Fruit fly (Drosophila melanogaster) Kc167 (cell line): ENCODE data around the gene Smr.

Experiments used
- Myc ChIP-seq: fragments of >200 bp; optimal IDR thresholded peaks from 2 replicates; lab custom pipeline; 2017; ENCODE audit warnings: missing external identifiers
- Sin3A ChIP-seq: fragments of >200 bp; optimal IDR thresholded peaks from 2 replicates; lab custom pipeline; 2018; ENCODE audit warnings: missing external identifiers
- h ChIP-seq: fragments of >200 bp; optimal IDR thresholded peaks from 3 replicates; lab custom pipeline; 2018; ENCODE audit warnings: missing external identifiers
- insv ChIP-seq: fragments of >200 bp; optimal IDR thresholded peaks from 3 replicates; lab custom pipeline; 2018; ENCODE audit warnings: missing external identifiers
- psq ChIP-seq: fragments of >200 bp; optimal IDR thresholded peaks from 2 replicates; lab custom pipeline; 2017; ENCODE audit warnings: missing external identifiers
- ttk ChIP-seq: sonication (Bioruptor generic); optimal IDR thresholded peaks from 2 replicates; lab custom pipeline; 2017; ENCODE audit warnings: missing external identifiers

Gene Smr

DNA sequence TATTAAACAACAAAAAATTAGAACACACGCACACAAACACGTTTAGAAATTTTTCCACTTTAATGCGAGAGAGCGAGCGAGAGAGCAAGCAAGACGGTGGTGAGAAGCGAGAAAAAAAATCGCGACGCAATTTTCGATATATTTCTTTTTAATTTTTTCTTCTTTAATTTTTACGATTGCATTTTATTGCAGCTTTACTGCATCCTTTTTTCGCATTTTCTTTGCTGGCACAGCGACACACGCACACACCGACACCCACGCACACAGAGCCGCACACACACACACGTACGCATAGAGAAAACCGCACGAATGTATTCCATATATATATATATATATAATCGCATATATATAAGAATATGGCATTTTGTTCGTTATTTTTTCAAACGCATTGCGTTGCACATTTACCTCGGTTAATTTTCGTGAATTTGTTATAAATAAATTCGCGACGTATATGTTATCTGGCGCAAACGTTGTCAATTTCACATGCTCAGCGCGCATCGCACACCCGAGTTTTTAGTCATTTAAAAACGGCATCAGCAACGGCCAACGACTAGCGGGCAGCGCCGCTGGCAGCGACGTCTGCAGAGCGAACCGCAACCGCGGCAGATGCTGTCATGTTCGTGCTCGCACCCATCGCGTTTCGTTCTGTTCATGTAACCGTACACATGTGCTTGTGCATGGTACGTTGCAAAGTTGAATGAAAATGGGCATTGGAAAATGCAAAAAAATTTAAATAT lies at the start of gene Smr:
TSS of gene Smr (minus strand) at position 705 of the 737 bp plus-strand sequence.
- no peak for TF ChIP-seq psq (lab: Kevin White, UChicago)
- TF ChIP-seq h, result no peak
- no peak for TF ChIP-seq ttk (lab: Kevin White, UChicago)
- no peak for TF ChIP-seq insv (lab: Kevin White, UChicago)
- TF ChIP-seq Myc (lab: Kevin White, UChicago), result no peak
- no peak for TF ChIP-seq Sin3A

DNA sequence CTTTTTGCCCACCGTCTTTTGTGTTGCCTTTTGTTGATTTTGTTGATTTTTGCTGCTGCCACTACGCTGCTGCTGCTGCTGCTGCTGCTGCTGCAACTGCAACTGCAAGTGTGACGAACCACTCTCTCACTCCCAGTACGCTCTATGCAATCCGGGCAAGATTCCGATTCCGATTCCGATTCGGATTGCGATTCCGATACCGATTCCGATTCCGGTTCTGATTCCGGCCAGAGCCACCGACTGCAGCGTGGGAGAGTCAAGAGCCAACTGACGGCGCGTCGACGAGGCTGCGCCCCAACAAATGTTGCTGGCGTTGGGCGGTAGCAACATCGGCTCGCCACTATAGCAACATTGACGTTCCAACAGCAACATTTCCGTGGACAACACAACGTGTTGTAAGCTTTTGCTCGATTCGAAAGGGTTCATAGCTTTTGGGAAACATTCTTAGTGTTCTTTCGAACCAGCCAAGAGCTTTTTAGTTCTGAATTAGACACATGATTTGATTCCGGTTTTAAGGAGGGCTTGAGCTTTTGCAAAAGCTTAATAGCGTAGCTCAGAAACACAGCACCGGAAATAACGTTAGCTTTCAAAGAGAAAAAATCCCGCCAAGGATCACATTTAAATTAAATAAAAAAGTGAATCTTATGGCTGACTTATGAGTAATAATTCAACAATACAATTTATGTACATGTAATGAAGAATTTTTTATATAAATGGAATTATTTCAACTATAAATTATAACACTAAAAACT lies 42.4 kb upstream of the Smr start, which contains the start of gene CG32647:
TSS of gene CG32647 (minus strand) at position 269 of the 752 bp plus-strand sequence.
- no peak for TF ChIP-seq h
- TF ChIP-seq ttk (lab: Kevin White, UChicago), result no peak
- no peak for TF ChIP-seq insv (lab: Kevin White, UChicago)
- TF ChIP-seq psq (lab: Kevin White, UChicago), result no peak
- no peak for TF ChIP-seq Myc (lab: Kevin White, UChicago)
- TF ChIP-seq Sin3A, result no peak

DNA sequence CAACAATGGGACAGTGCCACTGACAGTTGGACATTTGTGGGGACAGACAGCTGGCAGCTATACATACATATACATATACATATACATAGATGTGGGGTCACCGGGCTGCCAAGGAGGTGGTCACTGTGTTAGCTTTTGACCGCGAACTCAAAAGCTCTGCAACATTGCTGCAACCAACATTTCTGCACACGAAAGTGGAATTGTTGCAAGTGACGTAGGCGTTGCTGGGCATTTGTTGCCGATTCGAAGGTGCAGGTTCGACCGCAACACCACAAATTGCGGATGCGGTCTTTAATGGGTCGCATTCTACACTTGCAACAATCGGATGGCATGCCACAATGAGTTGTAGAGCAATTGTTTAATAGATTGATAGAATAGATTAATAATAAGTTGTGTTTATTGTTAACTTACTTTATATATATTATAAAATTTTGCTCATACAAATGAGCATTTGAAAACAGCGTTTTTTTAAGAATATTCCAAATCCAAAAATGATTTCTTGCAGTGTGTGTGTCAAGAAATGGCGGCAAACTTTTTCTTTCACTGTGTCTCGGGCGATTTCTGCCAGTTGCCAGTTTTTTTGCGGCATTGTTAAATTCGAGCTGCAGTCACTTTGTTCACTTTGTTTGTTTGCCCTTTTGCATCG lies 35.5 kb upstream of the Smr start:
- TF ChIP-seq Myc (lab: Kevin White, UChicago) (no peak), Sin3A (no peak), insv (lab: Kevin White, UChicago) (no peak), psq (lab: Kevin White, UChicago) (no peak), ttk (lab: Kevin White, UChicago) (no peak), h (no peak)

DNA sequence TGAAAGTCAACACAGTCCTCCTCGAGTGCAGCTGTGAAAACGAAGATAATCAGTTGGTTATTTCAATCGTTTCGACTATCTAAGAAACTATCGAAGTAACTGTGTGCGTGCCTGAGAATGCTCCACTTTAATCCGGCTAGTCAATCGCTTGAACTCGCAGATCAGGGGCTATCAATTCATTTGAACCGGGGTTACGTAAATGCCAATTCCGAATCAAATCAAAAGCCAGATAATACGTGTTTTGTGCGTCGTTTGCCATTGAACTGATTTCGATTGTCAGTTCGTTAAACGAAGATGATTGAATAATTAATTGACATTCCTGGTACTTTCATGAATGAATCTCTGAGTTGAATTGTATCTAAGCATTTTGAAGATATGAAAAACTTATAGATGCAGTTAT lies 34.8 kb upstream of the Smr start:
- TF ChIP-seq Myc (lab: Kevin White, UChicago), result no peak
- TF ChIP-seq Sin3A, result no peak
- no peak for TF ChIP-seq ttk (lab: Kevin White, UChicago)
- no peak for TF ChIP-seq h

DNA sequence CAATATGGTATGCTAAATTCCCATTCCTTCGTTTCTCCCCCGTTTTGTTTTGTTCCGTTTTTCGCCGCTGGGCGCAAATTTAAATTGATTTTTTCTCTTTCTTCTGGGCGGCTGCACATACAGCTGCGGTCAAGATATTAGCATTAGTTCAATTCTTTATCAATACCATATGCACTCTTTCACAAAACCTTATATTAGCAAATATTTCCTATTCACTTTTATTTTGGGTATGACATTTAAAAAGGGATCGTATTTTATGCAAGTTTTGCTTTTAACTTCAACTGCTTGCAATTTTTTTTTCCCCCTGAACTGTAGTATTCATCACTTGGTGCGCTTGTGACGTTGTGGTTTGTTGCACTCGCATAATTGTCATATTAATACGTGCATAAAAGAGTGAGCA lies 23.9 kb upstream of the Smr start:
- no peak for TF ChIP-seq insv (lab: Kevin White, UChicago)
- TF ChIP-seq ttk (lab: Kevin White, UChicago), result no peak
- TF ChIP-seq psq (lab: Kevin White, UChicago), result no peak
- TF ChIP-seq Myc (lab: Kevin White, UChicago), result no peak
- TF ChIP-seq Sin3A, result no peak
- TF ChIP-seq h, result no peak

DNA sequence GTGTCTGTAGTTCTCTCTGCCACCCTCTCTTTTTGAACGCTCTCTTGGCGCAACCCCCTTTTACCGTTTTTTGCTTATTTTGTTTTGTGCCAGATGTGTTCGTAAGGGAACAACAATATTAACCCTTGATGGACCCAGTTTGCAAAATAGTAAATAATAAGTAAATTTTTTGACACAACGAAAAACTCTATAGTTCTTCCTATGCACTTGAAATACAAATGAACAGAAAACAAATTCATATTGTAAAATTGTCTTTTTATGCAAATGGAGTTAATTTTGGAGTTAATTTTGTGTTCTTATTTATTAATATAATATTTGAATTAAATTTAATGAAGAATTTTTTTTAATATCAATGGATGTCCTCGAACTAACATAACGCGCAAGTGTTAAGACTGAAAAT lies 23.3 kb upstream of the Smr start:
- no peak for TF ChIP-seq ttk (lab: Kevin White, UChicago)
- TF ChIP-seq h, result no peak

DNA sequence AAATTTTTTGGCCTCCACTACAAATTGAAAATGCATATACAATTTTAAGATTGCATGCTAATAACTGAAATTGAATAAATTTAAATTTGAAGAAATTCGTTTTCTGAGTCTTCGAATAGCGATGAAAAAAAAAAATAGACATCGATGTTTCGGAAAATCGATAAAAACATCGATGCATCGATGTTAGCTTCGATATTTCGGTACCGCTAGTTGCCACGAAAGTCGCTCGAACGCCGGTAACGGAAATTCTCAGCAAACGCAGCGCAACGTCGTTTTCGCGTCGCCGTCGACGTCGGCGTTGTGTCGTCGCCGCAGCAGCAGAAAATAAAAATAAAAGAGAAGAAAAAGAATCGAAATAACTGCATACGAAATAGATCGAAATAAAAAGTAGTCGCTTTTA lies 22.7 kb upstream of the Smr start, which contains the start of gene Agpat1:
TSS of gene Agpat1 (plus strand) at position 191 of the 400 bp plus-strand sequence.
- TF ChIP-seq psq (lab: Kevin White, UChicago) (no peak), ttk (lab: Kevin White, UChicago) (no peak), Sin3A (no peak)

DNA sequence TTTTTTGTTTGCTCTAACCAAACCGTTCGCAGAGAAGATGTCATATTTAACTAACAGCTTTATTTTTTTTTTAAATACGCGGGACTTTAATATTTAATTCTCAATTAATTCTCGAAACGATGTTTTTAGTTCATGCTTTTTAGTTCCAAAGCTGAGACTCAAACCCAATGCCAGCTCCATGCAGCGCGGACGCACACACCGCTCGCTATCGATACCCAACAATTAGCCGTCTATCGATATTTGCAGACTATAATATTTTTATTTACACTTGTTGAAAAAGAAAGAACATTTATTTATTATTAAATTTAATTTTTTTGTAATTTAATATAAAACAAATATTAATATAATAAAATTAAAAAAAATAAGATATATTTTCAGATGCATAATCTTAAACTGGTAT lies 22.2 kb upstream of the Smr start:
- no peak for TF ChIP-seq h

DNA sequence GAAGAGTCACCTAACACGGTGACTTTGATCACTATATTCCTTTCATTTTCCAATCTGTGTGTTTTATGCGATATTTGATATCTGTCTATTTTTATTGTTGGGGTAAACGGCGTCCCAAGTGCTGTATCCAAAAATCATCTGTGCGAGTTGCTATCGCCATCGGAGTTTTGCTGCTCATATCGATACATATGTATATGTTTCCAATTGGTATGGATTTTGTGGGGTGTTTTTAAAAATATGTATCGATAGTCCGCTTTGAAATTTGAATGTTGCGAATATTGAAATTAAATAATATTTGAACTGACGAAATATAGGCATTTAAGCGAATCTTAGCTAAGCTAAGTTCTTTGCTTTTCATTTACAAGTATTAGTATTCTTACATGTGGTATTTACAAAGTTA lies 21.0 kb upstream of the Smr start, which contains the start of gene pira:
TSS of gene pira (minus strand) at position 145 of the 400 bp plus-strand sequence.
- TF ChIP-seq Myc (lab: Kevin White, UChicago) (no peak), Sin3A (no peak), psq (lab: Kevin White, UChicago) (no peak), ttk (lab: Kevin White, UChicago) (no peak), insv (lab: Kevin White, UChicago) (no peak), h (no peak)

DNA sequence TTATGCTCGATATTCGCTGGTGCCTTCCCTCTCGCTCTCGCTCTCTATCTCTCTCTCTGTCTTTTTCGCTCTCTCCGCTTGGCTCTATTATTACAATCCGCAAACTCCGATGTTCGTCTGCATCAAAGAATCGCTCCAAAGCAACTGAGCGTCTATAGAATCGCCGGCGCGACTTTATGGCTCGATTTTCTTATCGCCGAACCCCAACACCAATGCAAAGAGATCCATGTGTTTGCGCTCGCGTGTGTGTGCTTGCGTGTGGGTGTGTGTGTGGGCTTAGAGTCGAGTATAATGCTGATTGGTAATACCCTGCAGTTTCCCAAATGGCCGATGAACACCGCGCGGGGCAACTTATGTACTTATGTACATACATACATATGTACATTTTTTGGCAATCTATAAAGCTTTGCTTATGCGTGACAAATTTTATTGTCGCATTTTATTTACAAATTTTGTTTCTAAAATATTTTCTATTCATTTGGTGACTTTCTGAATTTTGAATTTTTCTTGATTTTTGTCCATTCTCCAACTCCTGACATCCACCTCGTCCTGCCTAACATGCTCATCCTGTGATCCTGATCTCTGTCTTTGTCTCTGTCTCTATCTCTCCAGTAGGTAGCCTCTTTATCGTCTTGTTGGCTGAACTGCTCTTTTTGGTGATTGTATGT lies 18.2 kb upstream of the Smr start, which contains the start of gene Paics:
TSS of gene Paics (minus strand) at position 152 of the 668 bp plus-strand sequence.
- TF ChIP-seq insv (lab: Kevin White, UChicago) (no peak), Sin3A (no peak), Myc (lab: Kevin White, UChicago) (no peak), ttk (lab: Kevin White, UChicago) (no peak), h (no peak), psq (lab: Kevin White, UChicago) (no peak)

DNA sequence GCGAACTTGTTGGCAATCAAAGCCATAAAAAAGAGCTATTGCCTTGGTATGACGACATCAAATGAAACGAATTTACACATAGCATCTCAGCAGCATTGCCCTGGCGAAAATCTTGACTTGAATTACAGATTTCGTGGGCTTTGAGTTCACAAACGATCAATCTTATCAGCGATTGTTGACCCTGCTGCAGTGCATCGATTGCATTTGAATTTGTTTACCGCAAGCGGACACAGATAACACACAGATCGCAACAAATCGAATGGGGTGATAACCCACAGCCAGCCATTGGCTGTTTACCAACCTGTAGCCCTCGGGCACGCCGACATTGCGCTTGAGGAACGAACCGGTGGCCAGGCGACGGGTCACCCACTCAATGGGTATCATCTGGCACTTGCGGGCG lies 16.7 kb upstream of the Smr start:
- TF ChIP-seq Sin3A, result no peak
- no peak for TF ChIP-seq insv (lab: Kevin White, UChicago)
- TF ChIP-seq h, result no peak
- no peak for TF ChIP-seq ttk (lab: Kevin White, UChicago)
- TF ChIP-seq Myc (lab: Kevin White, UChicago), result no peak
- no peak for TF ChIP-seq psq (lab: Kevin White, UChicago)

DNA sequence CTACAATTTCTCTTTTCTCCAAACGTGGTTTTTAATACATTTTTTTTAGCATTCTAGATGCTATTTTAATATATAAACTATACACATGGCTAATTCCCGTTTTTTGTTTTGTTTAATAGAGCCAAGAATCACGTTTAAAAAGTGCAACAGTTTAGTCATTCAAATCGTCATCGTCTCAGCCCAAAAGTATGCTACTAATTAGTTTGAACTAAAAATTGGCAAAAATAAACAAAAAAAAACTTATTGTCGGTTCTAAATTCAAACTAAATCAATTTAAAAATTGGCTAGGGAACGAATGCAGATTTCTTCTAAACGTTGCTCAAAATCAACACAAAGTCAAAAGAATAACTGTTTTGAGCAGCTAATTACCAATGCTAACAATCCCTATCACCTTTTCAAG lies 14.7 kb upstream of the Smr start:
- TF ChIP-seq h (no peak), Myc (lab: Kevin White, UChicago) (no peak), psq (lab: Kevin White, UChicago) (no peak), ttk (lab: Kevin White, UChicago) (no peak), insv (lab: Kevin White, UChicago) (no peak), Sin3A (no peak)
